Worm (Caenorhabditis elegans): ENCODE data around the gene gfi-3.

gfi-3 gene

DNA sequence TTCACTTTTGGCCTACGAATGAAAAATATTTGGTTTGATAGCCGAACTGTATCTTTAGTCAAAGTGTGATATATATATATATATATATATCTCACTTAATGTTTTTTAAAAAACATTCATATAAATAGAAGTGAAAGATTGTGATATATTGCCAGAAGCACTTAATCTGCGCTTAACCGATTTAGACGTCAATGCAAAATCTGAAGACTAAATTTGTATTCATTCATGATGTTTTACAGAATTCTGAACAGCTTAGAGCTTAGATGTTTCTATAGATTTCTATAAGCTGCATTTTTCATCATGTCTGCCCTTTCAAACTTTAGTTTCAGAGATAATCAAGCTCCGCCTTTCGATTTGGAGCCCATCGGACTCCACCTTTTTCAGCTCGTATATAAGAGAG is 38.1 kb upstream of the gfi-3 start, which contains the start of gene F23D12.3:
F23D12.3 (plus strand) TSS at position 301 of the 400 bp plus-strand sequence.
- TF ChIP-seq ama-1 (optimal IDR thresholded peaks at IDR 0.05) (no peak), ama-1 (GFP tag; optimal IDR thresholded peaks at IDR 0.05) (no peak), sdz-38 (tag; optimal IDR thresholded peaks at IDR 0.05) (no peak), F57A8.1 (GFP tag; optimal IDR thresholded peaks at IDR 0.05) (no peak)

DNA sequence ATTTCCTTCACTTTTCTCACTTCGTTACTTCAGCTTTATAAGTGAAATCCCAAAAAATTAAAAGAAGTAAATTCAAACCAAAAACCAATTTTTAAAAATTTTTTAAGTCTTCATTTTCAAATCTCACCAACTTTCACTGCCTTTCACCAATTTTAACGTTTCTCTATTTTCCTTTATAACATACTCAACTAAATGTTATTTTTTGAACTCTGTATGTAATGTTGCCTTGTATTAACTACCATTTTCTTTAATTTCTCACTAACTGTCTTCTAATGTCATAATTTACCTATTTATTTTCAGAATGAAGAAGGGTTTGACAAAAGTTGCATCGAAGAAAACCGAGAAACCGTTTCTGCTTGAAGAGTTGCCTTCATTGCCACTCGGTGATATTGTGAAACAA is 35.7 kb upstream of the gfi-3 start, which contains the start of gene F23D12.4:
F23D12.4 (plus strand) TSS at position 301 of the 400 bp plus-strand sequence.
- TF ChIP-seq snpc-1.1 (tag; optimal IDR thresholded peaks at IDR 0.05; ENCODE audit: insufficient read depth) (no peak), ztf-26 (tag; optimal IDR thresholded peaks at IDR 0.05) (no peak), madf-10 (tag; optimal IDR thresholded peaks at IDR 0.05) (no peak), lin-35 (GFP tag; optimal IDR thresholded peaks at IDR 0.05) (no peak), hlh-26 (GFP tag; conservative IDR thresholded peaks at IDR 0.05) (no peak), ekl-4 (GFP tag; IDR thresholded peaks at IDR 0.05) (no peak), ceh-40 (GFP tag; IDR thresholded peaks at IDR 0.05) (no peak), bed-2 (GFP tag; IDR thresholded peaks at IDR 0.05) (no peak)

DNA sequence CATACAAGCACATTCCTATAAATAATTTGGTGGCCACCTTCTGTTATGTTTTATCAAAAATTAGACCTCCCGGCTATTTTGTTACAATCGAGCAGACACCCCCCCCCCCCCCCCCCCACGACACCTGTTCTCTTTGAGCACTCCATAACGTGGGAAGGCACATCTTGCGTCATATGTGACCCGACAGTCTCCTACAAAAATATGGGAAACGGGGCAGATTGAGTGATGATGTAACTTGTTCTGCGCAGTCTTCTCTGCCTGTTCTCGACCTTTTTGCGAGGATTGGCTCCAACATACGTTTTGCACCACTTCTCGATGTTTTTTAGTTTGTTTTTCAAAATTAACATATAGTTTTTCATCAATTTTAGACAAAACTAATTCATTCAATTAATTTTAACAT is 32.9 kb upstream of the gfi-3 start:
- no peak for TF ChIP-seq nfyb-1 (GFP tag; IDR thresholded peaks at IDR 0.05)
- TF ChIP-seq B0019.2 (GFP tag; conservative IDR thresholded peaks at IDR 0.05) = no peak
- TF ChIP-seq nhr-27 (tag; optimal IDR thresholded peaks at IDR 0.05) = no peak
- no peak for TF ChIP-seq Y53F4B.3 (GFP tag; IDR thresholded peaks at IDR 0.05)
- no peak for TF ChIP-seq zim-3 (tag; optimal IDR thresholded peaks at IDR 0.05)
- no peak for TF ChIP-seq nhr-179 (tag; optimal IDR thresholded peaks at IDR 0.05)
- TF ChIP-seq repo-1 (tag; optimal IDR thresholded peaks at IDR 0.05) = no peak
- no peak for TF ChIP-seq B0035.1 (tag; optimal IDR thresholded peaks at IDR 0.05)
- no peak for TF ChIP-seq F57A8.1 (GFP tag; optimal IDR thresholded peaks at IDR 0.05)
- no peak for TF ChIP-seq egl-44 (GFP tag; IDR thresholded peaks at IDR 0.05)
- TF ChIP-seq dpl-1 (GFP tag; optimal IDR thresholded peaks at IDR 0.05) = no peak
- TF ChIP-seq attf-5 (GFP tag; optimal IDR thresholded peaks at IDR 0.05) = no peak
- TF ChIP-seq Y95B8A.8 (GFP tag; IDR thresholded peaks at IDR 0.05) = no peak
- no peak for TF ChIP-seq F39B2.1 (GFP tag; IDR thresholded peaks at IDR 0.05)
- no peak for TF ChIP-seq rec-8 (tag; optimal IDR thresholded peaks at IDR 0.05)
- no peak for TF ChIP-seq nhr-90 (tag; optimal IDR thresholded peaks at IDR 0.05)
- no peak for TF ChIP-seq F55B11.4 (tag; optimal IDR thresholded peaks at IDR 0.05; ENCODE audit: borderline replicate concordance, insufficient read depth)
- no peak for TF ChIP-seq lin-35 (GFP tag; optimal IDR thresholded peaks at IDR 0.05)
- TF ChIP-seq unc-62 (GFP tag; optimal IDR thresholded peaks at IDR 0.05) = no peak
- TF ChIP-seq hrde-1 (tag; optimal IDR thresholded peaks at IDR 0.05; ENCODE audit: borderline replicate concordance) = no peak

DNA sequence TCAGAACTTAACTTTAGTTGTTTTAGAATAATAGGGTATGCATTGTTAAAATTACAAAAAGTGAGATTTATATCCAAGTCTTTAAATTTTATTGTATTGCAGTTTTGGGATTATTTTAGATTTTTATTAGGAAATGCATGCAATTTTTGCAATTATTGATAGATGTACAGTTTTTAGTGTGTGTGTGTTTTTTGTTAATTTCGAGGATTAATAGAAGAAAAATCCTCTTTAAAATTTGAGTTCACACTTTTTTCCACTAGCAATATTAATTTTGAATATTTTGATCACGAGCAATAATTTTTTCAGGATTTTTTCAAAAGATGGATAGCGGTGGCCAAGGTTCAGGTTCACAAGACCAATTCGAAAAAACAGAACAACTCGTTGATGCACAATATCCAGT is 32.5 kb upstream of the gfi-3 start, which contains the start of gene jmjd-3.2:
jmjd-3.2 (plus strand) TSS at position 301 of the 400 bp plus-strand sequence.
- TF ChIP-seq rpc-1 (optimal IDR thresholded peaks at IDR 0.05) = no peak
- TF ChIP-seq rpc-1 (tag; optimal IDR thresholded peaks at IDR 0.05) = no peak

DNA sequence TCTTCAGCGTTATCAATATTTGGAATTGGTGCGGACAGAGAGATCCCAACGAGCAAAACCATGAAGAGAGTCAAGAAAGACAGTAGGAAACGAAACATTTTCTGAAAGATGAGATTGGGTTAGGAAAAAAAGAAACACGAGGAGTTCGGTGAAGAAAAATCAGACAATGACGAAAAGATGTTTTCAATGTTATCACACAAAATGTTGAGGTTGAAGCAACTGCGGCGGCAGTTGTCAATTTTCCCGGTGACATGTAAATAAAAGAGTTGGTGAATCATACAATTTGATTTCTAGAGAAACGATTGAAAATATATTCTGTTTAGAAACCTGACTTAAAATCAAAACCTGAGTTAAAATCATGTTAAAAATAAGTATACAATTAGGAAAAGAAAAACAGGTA is 26.6 kb upstream of the gfi-3 start, which contains the start of gene F23D12.7:
F23D12.7 (minus strand) TSS at position 101 of the 400 bp plus-strand sequence.
- no peak for TF ChIP-seq F57A8.1 (GFP tag; optimal IDR thresholded peaks at IDR 0.05)
- no peak for TF ChIP-seq F37B4.10 (GFP tag; IDR thresholded peaks at IDR 0.05)
- no peak for TF ChIP-seq C17E4.6 (GFP tag; IDR thresholded peaks at IDR 0.05)
- no peak for TF ChIP-seq lin-35 (GFP tag; optimal IDR thresholded peaks at IDR 0.05)
- no peak for TF ChIP-seq ets-4 (GFP tag; optimal IDR thresholded peaks at IDR 0.05)
- TF ChIP-seq repo-1 (tag; optimal IDR thresholded peaks at IDR 0.05) = no peak
- no peak for TF ChIP-seq snpc-1.3 (tag; optimal IDR thresholded peaks at IDR 0.05; ENCODE audit: insufficient read depth)
- no peak for TF ChIP-seq ceh-40 (GFP tag; IDR thresholded peaks at IDR 0.05)
- TF ChIP-seq ccch-3 (GFP tag; optimal IDR thresholded peaks at IDR 0.05) = no peak
- no peak for TF ChIP-seq rec-8 (tag; optimal IDR thresholded peaks at IDR 0.05)
- no peak for TF ChIP-seq lin-40 (tag; optimal IDR thresholded peaks at IDR 0.05)
- TF ChIP-seq madf-6 (GFP tag; IDR thresholded peaks at IDR 0.05) = no peak
- no peak for TF ChIP-seq Y53F4B.3 (GFP tag; IDR thresholded peaks at IDR 0.05)
- no peak for TF ChIP-seq madf-10 (tag; optimal IDR thresholded peaks at IDR 0.05)
- no peak for TF ChIP-seq him-1 (tag; optimal IDR thresholded peaks at IDR 0.05)
- no peak for TF ChIP-seq ekl-4 (GFP tag; IDR thresholded peaks at IDR 0.05)
- no peak for TF ChIP-seq lin-54 (GFP tag; optimal IDR thresholded peaks at IDR 0.05)
- no peak for TF ChIP-seq ztf-3 (GFP tag; optimal IDR thresholded peaks at IDR 0.05)
